Worm (Caenorhabditis elegans): ENCODE measurements around the gene ver-4.

ver-4 gene

ce11 chrX:11008052-11008451 is 25.9 kb downstream of the ver-4 start, which contains the start of gene del-5:
TSS of gene del-5 (minus strand) at chrX:11008181.
- TF ChIP-seq sma-9 (GFP tag; optimal IDR thresholded peaks at IDR 0.05) (peak; percentile 37), sma-9 (tag; optimal IDR thresholded peaks at IDR 0.05) (no peak), F13H6.1 (tag; optimal IDR thresholded peaks at IDR 0.05) (peak; percentile 15), R02D3.7 (tag; optimal IDR thresholded peaks at IDR 0.05) (no peak), sma-3 (GFP tag; optimal IDR thresholded peaks at IDR 0.05) (peak; percentile 4), fos-1 (tag; optimal IDR thresholded peaks at IDR 0.05) (peak; percentile 90)

- TF ChIP-seq fos-1 (tag; optimal IDR thresholded peaks at IDR 0.05) (no peak), nhr-11 (tag; optimal IDR thresholded peaks at IDR 0.05) (no peak), elt-3 (tag; optimal IDR thresholded peaks at IDR 0.05) (no peak), dmd-4 (tag; optimal IDR thresholded peaks at IDR 0.05) (no peak), lin-39 (tag; optimal IDR thresholded peaks at IDR 0.05) (no peak)
Observed at ce11 chrX:11008954-11009353, 26.8 kb downstream of the ver-4 start, which contains the start of gene ttr-31. TSS of gene ttr-31 (minus strand) at chrX:11009054.

- TF ChIP-seq skn-1 (tag; optimal IDR thresholded peaks at IDR 0.05), result no peak
- TF ChIP-seq lin-11 (tag; optimal IDR thresholded peaks at IDR 0.05), result no peak
- TF ChIP-seq crh-2 (tag; optimal IDR thresholded peaks at IDR 0.05), result no peak
- TF ChIP-seq blmp-1 (tag; optimal IDR thresholded peaks at IDR 0.05; ENCODE audit: insufficient read depth), result no peak
Observed at ce11 chrX:11010565-11010964, 28.4 kb downstream of the ver-4 start, which contains the start of gene F58A3.4. TSS of gene F58A3.4 (minus strand) at chrX:11010665.

ce11 chrX:11012337-11012736 is 30.2 kb downstream of the ver-4 start, which contains the start of gene F58A3.3:
TSS of gene F58A3.3 (plus strand) at chrX:11012637.
- no peak for TF ChIP-seq peb-1 (tag; optimal IDR thresholded peaks at IDR 0.05)
- TF ChIP-seq nhr-77 (tag; optimal IDR thresholded peaks at IDR 0.05), result no peak
- no peak for TF ChIP-seq egl-27 (tag; optimal IDR thresholded peaks at IDR 0.05)
- no peak for TF ChIP-seq sem-4 (tag; optimal IDR thresholded peaks at IDR 0.05)
- no peak for TF ChIP-seq lin-13 (GFP tag; optimal IDR thresholded peaks at IDR 0.05)
- no peak for TF ChIP-seq ama-1 (optimal IDR thresholded peaks at IDR 0.05)
- no peak for TF ChIP-seq sma-3 (GFP tag; optimal IDR thresholded peaks at IDR 0.05)
- TF ChIP-seq ztf-11 (tag; optimal IDR thresholded peaks at IDR 0.05), result no peak
- TF ChIP-seq fos-1 (tag; optimal IDR thresholded peaks at IDR 0.05), result no peak
- TF ChIP-seq nhr-129 (tag; optimal IDR thresholded peaks at IDR 0.05), result no peak
- no peak for TF ChIP-seq nhr-21 (tag; optimal IDR thresholded peaks at IDR 0.05)
- no peak for TF ChIP-seq unc-55 (GFP tag; optimal IDR thresholded peaks at IDR 0.05)
- TF ChIP-seq unc-39 (tag; optimal IDR thresholded peaks at IDR 0.05), result no peak

- TF ChIP-seq ztf-4 (tag; optimal IDR thresholded peaks at IDR 0.05) (no peak), fos-1 (tag; optimal IDR thresholded peaks at IDR 0.05) (no peak), lin-11 (tag; optimal IDR thresholded peaks at IDR 0.05) (no peak), nhr-12 (tag; optimal IDR thresholded peaks at IDR 0.05) (no peak), sma-3 (GFP tag; optimal IDR thresholded peaks at IDR 0.05) (peak; percentile 20), dmd-4 (tag; optimal IDR thresholded peaks at IDR 0.05) (no peak), gmeb-1 (tag; optimal IDR thresholded peaks at IDR 0.05) (peak; percentile 29), ztf-11 (tag; optimal IDR thresholded peaks at IDR 0.05) (no peak), lin-39 (tag; optimal IDR thresholded peaks at IDR 0.05) (no peak), ama-1 (optimal IDR thresholded peaks at IDR 0.05) (no peak), lin-13 (GFP tag; optimal IDR thresholded peaks at IDR 0.05) (no peak), skn-1 (tag; optimal IDR thresholded peaks at IDR 0.05) (no peak), F13H6.1 (tag; optimal IDR thresholded peaks at IDR 0.05) (no peak), C34F6.9 (tag; optimal IDR thresholded peaks at IDR 0.05) (no peak), peb-1 (tag; optimal IDR thresholded peaks at IDR 0.05) (no peak), ceh-16 (tag; optimal IDR thresholded peaks at IDR 0.05) (no peak), ZK546.5 (tag; optimal IDR thresholded peaks at IDR 0.05) (no peak), egl-27 (tag; optimal IDR thresholded peaks at IDR 0.05) (peak; percentile 35), aly-2 (tag; optimal IDR thresholded peaks at IDR 0.05) (no peak), lsy-2 (tag; optimal IDR thresholded peaks at IDR 0.05) (no peak), snpc-4 (tag; optimal IDR thresholded peaks at IDR 0.05) (no peak), ceh-82 (tag; optimal IDR thresholded peaks at IDR 0.05) (no peak), sma-9 (GFP tag; optimal IDR thresholded peaks at IDR 0.05) (no peak), sma-9 (tag; optimal IDR thresholded peaks at IDR 0.05) (no peak), blmp-1 (tag; optimal IDR thresholded peaks at IDR 0.05; ENCODE audit: insufficient read depth) (peak; percentile 21), zag-1 (tag; optimal IDR thresholded peaks at IDR 0.05) (no peak), nhr-129 (tag; optimal IDR thresholded peaks at IDR 0.05) (peak; percentile 0), nhr-25 (tag; optimal IDR thresholded peaks at IDR 0.05) (peak; percentile 43), nhr-10 (tag; optimal IDR thresholded peaks at IDR 0.05) (no peak), mbf-1 (tag; optimal IDR thresholded peaks at IDR 0.05) (no peak), Y55F3AM.14 (GFP tag; optimal IDR thresholded peaks at IDR 0.05) (no peak), nhr-21 (tag; optimal IDR thresholded peaks at IDR 0.05) (peak; percentile 4), nhr-23 (tag; optimal IDR thresholded peaks at IDR 0.05) (no peak), nhr-77 (tag; optimal IDR thresholded peaks at IDR 0.05) (no peak), alr-1 (tag; optimal IDR thresholded peaks at IDR 0.05) (no peak)
Observed at ce11 chrX:11014394-11015280, 32.5 kb downstream of the ver-4 start.
